Fruit fly (Drosophila melanogaster) whole organism: ENCODE data around the gene DPCoAC.

Experiments
- CG8478 ChIP-seq: fragments of >200 bp; optimal IDR thresholded peaks from 2 replicates; lab custom pipeline; 2018; ENCODE audit warnings: inconsistent platforms
- Dll ChIP-seq: fragments of >200 bp; optimal IDR thresholded peaks from 2 replicates; lab custom pipeline; 2017
- EcR ChIP-seq, 2 experiments: fragments of >200 bp; optimal IDR thresholded peaks; 2 replicates each; lab custom pipeline; 2017; ENCODE audit warnings: missing biosample characterization in 2 of 2, missing genetic modification characterization in 2 of 2, missing genetic modification reagents in 2 of 2
- pan ChIP-seq: fragments of >200 bp; optimal IDR thresholded peaks from 2 replicates; lab custom pipeline; 2017
- psq ChIP-seq: fragments of >200 bp; optimal IDR thresholded peaks from 2 replicates; lab custom pipeline; 2017
- usp ChIP-seq: fragments of >200 bp; optimal IDR thresholded peaks from 2 replicates; lab custom pipeline; 2017; ENCODE audit warnings: missing biosample characterization, missing genetic modification characterization, mixed read lengths

Gene DPCoAC

dm6 chr3R:20574535-20574980, 17.1 kb upstream of the DPCoAC start:
- TF ChIP-seq Dll (lab: Kevin White, UChicago) (no peak), psq (no peak), pan (lab: Kevin White, UChicago) (no peak), usp (no peak), CG8478 (lab: Kevin White, UChicago) (no peak)

- TF ChIP-seq Dll (lab: Kevin White, UChicago) (no peak), CG8478 (lab: Kevin White, UChicago) (no peak), psq (no peak), pan (lab: Kevin White, UChicago) (no peak), usp (no peak), EcR (GFP tag; optimal IDR thresholded peaks at IDR 0.05; lab: Kevin White, UChicago) (no peak)
These were observed 15.9 kb upstream of the DPCoAC start for dm6 chr3R:20573326-20573725.

- TF ChIP-seq pan (lab: Kevin White, UChicago) (no peak), CG8478 (lab: Kevin White, UChicago) (no peak), usp (no peak), Dll (lab: Kevin White, UChicago) (no peak)
These were observed 10.2 kb upstream of the DPCoAC start for dm6 chr3R:20567507-20568222.

- TF ChIP-seq Dll (lab: Kevin White, UChicago) (peak; percentile 20), EcR (GFP tag; optimal IDR thresholded peaks at IDR 0.05; lab: Kevin White, UChicago) (no peak)
These were observed 8.1 kb upstream of the DPCoAC start for dm6 chr3R:20565546-20565948.

- TF ChIP-seq pan (lab: Kevin White, UChicago), result no peak
- TF ChIP-seq CG8478 (lab: Kevin White, UChicago), result no peak
- TF ChIP-seq usp, result no peak
- no peak for TF ChIP-seq Dll (lab: Kevin White, UChicago)
- no peak for TF ChIP-seq EcR (GFP tag; optimal IDR thresholded peaks at IDR 0.05; lab: Kevin White, UChicago)
- TF ChIP-seq psq, result no peak
These were observed 6.5 kb upstream of the DPCoAC start, which contains the start of gene CG10877 for dm6 chr3R:20563830-20564421. Gene CG10877, minus strand, starts transcription at chr3R:20564067.

- TF ChIP-seq EcR (GFP tag; optimal IDR thresholded peaks at IDR 0.05; lab: Kevin White, UChicago) (no peak), CG8478 (lab: Kevin White, UChicago) (no peak), usp (no peak), Dll (lab: Kevin White, UChicago) (no peak), psq (no peak), pan (lab: Kevin White, UChicago) (no peak)
These were observed 3.3 kb upstream of the DPCoAC start, which contains the start of gene CG5191 for dm6 chr3R:20560668-20561226. Gene CG5191, plus strand, starts transcription at chr3R:20560865.

dm6 chr3R:20560019-20560667, 2.7 kb upstream of the DPCoAC start, which contains the start of gene CG15922:
Gene CG15922, minus strand, starts transcription at chr3R:20560280.
- TF ChIP-seq usp (no peak), EcR (GFP tag; optimal IDR thresholded peaks at IDR 0.05; lab: Kevin White, UChicago) (no peak), Dll (lab: Kevin White, UChicago) (no peak), pan (lab: Kevin White, UChicago) (no peak), psq (no peak), CG8478 (lab: Kevin White, UChicago) (no peak)

- no peak for TF ChIP-seq usp
- no peak for TF ChIP-seq psq
- TF ChIP-seq CG8478 (lab: Kevin White, UChicago), result no peak
- no peak for TF ChIP-seq EcR (GFP tag; optimal IDR thresholded peaks at IDR 0.05; lab: Kevin White, UChicago)
- TF ChIP-seq pan (lab: Kevin White, UChicago), result no peak
- no peak for TF ChIP-seq Dll (lab: Kevin White, UChicago)
These were observed 631 bp upstream of the DPCoAC start for dm6 chr3R:20558106-20558489.

- TF ChIP-seq Dll (lab: Kevin White, UChicago) (no peak), usp (no peak), psq (no peak), EcR (GFP tag; optimal IDR thresholded peaks at IDR 0.05; lab: Kevin White, UChicago) (no peak), pan (lab: Kevin White, UChicago) (no peak), CG8478 (lab: Kevin White, UChicago) (no peak)
These were observed 403 bp downstream of the DPCoAC start for dm6 chr3R:20557114-20557414.

dm6 chr3R:20556281-20557113, 970 bp downstream of the DPCoAC start:
- TF ChIP-seq CG8478 (lab: Kevin White, UChicago) (no peak), usp (no peak), psq (no peak), EcR (GFP tag; optimal IDR thresholded peaks at IDR 0.05; lab: Kevin White, UChicago) (no peak), pan (lab: Kevin White, UChicago) (no peak), Dll (lab: Kevin White, UChicago) (no peak)

- TF ChIP-seq Dll (lab: Kevin White, UChicago) (peak; percentile 47), usp (no peak)
These were observed 1.7 kb downstream of the DPCoAC start for dm6 chr3R:20555720-20556280.
